Fruit fly (Drosophila melanogaster): ENCODE results near the gene Dnali1.

Gene Dnali1

dm6 chr3R:11893197-11893596 lies at the start of gene Dnali1:
TSS of gene Dnali1 (minus strand) at chr3R:11893297.
- TF ChIP-seq CTCF (optimal IDR thresholded peaks at IDR 0.05) (no peak), CG8478 (optimal IDR thresholded peaks at IDR 0.05) (no peak)

DNA sequence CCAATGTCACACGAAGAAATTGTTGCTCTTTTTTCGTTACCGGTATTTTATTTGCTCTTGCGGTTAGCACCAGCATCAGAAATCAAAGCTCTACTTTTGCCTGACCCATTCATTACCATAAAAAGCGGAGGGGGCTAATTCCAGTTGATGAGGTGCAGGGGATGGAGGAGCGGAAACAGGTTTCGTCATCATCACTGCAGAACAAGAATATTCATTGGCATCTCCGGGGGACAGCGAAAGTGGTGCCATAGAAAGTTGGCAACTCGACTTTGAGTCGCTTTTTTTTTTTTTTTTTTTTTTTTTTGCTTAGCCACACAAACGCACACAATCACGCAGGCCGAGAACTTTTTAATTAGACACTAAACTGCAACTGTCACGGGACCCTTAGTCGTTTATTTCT lies 48.0 kb upstream of the Dnali1 start:
- TF ChIP-seq CG8478 (optimal IDR thresholded peaks at IDR 0.05) (no peak), CTCF (optimal IDR thresholded peaks at IDR 0.05) (no peak)

dm6 chr3R:11937427-11938114 lies 44.5 kb upstream of the Dnali1 start:
- no peak for TF ChIP-seq CTCF (optimal IDR thresholded peaks at IDR 0.05)
- TF ChIP-seq CG8478 (optimal IDR thresholded peaks at IDR 0.05) = no peak

- TF ChIP-seq CTCF (optimal IDR thresholded peaks at IDR 0.05) = peak; percentile 52 to 55
- TF ChIP-seq CG8478 (optimal IDR thresholded peaks at IDR 0.05) = no peak
These were observed 40.8 kb upstream of the Dnali1 start for dm6 chr3R:11933903-11934302.

DNA sequence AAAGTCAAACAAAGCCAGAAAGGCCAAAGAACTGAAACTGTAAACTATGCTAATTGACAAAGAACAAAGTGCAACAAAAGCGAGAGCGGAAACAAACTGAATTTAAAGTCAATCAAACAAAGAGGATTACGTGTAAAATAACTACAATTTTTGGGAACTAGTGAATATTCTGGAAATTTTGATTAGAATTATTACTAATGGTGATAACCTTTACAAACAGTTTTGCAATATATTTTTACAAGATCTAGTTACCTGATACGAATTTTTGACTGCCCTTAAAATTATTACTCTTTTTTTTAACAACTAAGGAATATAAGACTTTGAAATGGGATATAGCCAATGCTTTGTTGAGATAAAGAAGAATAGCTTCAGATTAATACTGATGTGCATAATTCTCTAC lies 37.9 kb upstream of the Dnali1 start, which contains the start of gene CG14731:
Gene CG14731, plus strand, starts transcription at position 301 of the 400 bp plus-strand sequence.
- TF ChIP-seq CTCF (optimal IDR thresholded peaks at IDR 0.05) (no peak), CG8478 (optimal IDR thresholded peaks at IDR 0.05) (no peak)

dm6 chr3R:11920605-11921004 lies 27.5 kb upstream of the Dnali1 start:
- no peak for TF ChIP-seq CTCF (optimal IDR thresholded peaks at IDR 0.05)
- no peak for TF ChIP-seq CG8478 (optimal IDR thresholded peaks at IDR 0.05)

dm6 chr3R:11902893-11903292 lies 9.8 kb upstream of the Dnali1 start:
- TF ChIP-seq CTCF (optimal IDR thresholded peaks at IDR 0.05) (no peak), CG8478 (optimal IDR thresholded peaks at IDR 0.05) (no peak)

DNA sequence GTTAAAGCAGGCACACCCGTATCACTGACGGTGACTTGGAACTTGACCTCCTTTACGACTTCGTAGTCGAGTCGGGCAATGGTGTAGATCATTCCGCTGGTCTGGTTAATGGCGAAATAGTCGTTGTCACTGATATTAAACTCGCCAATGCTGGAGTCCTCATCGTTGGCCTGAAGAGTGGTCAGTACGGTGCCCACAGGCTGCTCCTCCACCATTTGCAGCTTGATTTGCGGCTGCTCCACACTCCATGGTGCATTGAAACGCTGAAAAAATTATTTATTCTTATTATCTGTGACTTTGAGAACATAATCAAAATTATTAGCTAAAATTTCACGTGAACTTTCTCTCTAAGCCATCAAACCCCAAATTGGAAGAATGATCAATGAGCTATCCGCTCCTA lies 4.2 kb upstream of the Dnali1 start, which contains the start of gene CG34307:
Gene CG34307, plus strand, starts transcription at position 301 of the 400 bp plus-strand sequence.
- TF ChIP-seq CTCF (optimal IDR thresholded peaks at IDR 0.05) (no peak), CG8478 (optimal IDR thresholded peaks at IDR 0.05) (no peak)

DNA sequence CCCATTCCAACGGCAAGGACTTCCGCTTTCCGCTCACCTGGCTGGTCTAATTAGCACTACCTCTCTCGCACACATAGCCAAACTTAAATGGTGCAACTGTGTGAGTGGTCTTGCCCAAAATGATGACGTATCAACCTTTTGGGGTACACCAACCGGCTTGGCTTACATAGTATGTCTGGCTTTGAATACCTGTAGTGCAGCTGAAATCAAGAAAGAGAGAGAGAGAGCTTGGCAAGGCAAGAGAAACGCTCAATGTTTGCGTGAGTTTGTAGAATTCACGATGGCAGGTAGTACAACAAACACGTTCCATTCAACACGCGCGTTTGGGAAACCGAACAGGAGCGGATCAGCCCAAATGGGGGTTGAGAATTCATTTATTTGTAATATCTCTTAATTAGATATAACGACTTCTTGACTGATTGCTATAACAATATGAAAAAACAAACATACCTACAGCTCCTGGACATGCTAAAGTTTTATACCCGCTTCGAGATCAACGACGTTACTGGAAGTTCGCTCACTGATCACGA lies 5.0 kb downstream of the Dnali1 start:
- TF ChIP-seq CTCF (optimal IDR thresholded peaks at IDR 0.05) (no peak), CG8478 (optimal IDR thresholded peaks at IDR 0.05) (no peak)

DNA sequence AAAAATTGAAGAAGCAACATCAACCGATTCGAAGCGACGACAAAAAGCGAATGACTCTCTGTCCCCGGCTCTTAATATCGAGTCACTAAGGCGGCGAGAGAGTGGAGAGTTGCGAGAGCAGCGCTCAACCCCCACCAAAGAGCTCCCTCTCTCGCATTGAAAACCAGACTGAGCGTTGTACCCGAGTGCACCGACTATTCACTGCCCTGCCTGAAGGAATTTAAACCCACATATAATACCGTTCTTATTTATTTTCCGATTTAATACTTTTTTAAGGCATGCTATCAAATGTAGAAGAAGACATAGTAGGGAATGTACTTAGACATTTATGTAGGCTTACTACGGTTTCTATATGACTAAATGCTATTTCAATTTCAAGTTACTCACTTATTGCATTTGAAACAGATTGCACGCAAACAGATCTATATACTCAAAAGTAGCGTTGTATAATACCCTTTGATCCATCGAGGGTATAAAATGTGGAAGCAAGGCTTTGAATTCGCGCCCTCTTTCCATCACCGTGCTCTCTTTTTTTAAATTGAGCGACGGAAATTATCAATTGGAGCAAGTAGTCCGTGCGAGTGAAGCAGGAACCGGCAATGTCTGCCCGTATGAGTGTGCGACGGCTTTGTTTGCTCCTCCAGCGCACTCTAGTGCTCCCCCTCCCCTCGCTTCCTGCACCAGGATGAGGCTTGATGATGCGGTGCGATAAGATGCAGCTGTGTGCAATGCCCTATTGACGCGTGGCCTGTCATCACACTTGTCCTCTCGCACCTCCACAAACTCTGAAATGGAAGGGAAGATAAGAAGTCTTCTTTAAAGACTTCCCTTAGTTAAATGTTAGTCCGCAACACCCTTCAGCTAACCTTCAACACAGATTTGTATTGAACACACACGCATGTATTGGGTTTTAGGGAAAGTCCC lies 5.7 kb downstream of the Dnali1 start, which contains the start of gene mthl5:
Gene mthl5, minus strand, starts transcription at position 55 of the 924 bp plus-strand sequence.
- TF ChIP-seq CG8478 (optimal IDR thresholded peaks at IDR 0.05) (no peak), CTCF (optimal IDR thresholded peaks at IDR 0.05) (no peak)

- no peak for TF ChIP-seq CG8478 (optimal IDR thresholded peaks at IDR 0.05)
- no peak for TF ChIP-seq CTCF (optimal IDR thresholded peaks at IDR 0.05)
These were observed 10.0 kb downstream of the Dnali1 start for dm6 chr3R:11883129-11883528.

DNA sequence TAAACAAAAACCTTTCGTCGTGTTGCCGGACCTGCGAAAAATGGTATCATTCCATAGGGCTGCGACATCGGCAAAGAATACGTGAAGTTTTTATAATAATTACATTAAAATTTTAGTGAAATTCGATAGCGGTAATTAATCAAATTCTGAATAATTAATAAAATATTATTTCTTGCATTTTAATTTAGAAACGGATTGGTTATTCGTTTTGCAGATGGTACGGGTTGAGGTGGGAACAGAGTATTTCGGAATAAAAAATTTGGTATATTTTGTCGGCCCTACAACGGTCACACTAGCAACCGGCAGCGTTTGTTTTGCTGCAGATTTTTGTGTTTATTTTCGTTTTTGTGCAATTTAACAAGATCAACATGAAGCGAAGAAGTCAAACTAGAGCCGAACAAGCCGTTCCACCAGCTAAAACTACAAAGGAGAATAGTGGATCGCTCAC lies 10.6 kb downstream of the Dnali1 start, which contains the start of the genes CG6962 and CG31368:
Gene CG6962, minus strand, starts transcription at position 29 of the 448 bp plus-strand sequence.
Gene CG31368, plus strand, starts transcription at position 285 of the 448 bp plus-strand sequence.
- TF ChIP-seq CTCF (optimal IDR thresholded peaks at IDR 0.05) (no peak), CG8478 (optimal IDR thresholded peaks at IDR 0.05) (no peak)

- TF ChIP-seq CTCF (optimal IDR thresholded peaks at IDR 0.05) = no peak
- no peak for TF ChIP-seq CG8478 (optimal IDR thresholded peaks at IDR 0.05)
These were observed 15.9 kb downstream of the Dnali1 start, which contains the start of gene sad for dm6 chr3R:11877162-11877561. TSS of gene sad (plus strand) at chr3R:11877235.

- TF ChIP-seq CG8478 (optimal IDR thresholded peaks at IDR 0.05) = no peak
- TF ChIP-seq CTCF (optimal IDR thresholded peaks at IDR 0.05) = no peak
These were observed 16.3 kb downstream of the Dnali1 start for dm6 chr3R:11876750-11877149.

DNA sequence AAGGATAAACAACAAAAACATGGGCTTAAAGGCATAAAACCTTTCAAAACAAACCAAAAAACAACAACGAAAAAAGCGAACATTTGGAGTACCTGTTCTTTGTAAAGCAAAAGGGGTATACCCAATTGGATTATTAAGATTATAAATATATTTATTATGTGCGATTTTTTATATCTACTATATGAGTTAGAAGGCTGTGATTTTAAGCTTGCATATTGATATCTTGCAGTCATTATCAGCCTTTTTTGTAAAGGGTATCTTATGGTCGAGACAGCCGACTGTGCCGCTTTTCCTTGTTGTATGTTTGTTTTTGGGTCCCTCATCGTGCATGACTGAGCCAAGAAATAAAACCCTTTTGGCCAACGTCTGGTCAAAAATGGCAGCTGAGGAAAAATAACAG lies 20.4 kb downstream of the Dnali1 start:
- no peak for TF ChIP-seq CG8478 (optimal IDR thresholded peaks at IDR 0.05)
- no peak for TF ChIP-seq CTCF (optimal IDR thresholded peaks at IDR 0.05)

All from S2 (cell line).